Fruit fly (Drosophila melanogaster) whole organism, pupa: ENCODE results near the gene CG34253.

Source experiments
- CG12605 ChIP-seq: fragments of 200-800 bp; sonication (Bioruptor generic); IDR thresholded peaks from 2 replicates; pipeline ENCODE4 v1.3.6; 2022; ENCODE audit warnings: missing biosample characterization, missing genetic modification characterization
- CG13204 ChIP-seq: fragments of 200-800 bp; sonication (Bioruptor generic); optimal IDR thresholded peaks from 2 replicates; lab custom pipeline; 2018; ENCODE audit warnings: missing biosample characterization, mild to moderate bottlenecking, missing genetic modification characterization, moderate library complexity
- CG17806 ChIP-seq: fragments of 200-800 bp; sonication (Bioruptor generic); optimal IDR thresholded peaks from 2 replicates; lab custom pipeline; 2018; ENCODE audit warnings: missing biosample characterization, mild to moderate bottlenecking, missing genetic modification characterization, moderate library complexity
- CG32121 ChIP-seq: fragments of 200-800 bp; sonication (Bioruptor generic); IDR thresholded peaks from 2 replicates; pipeline ENCODE4 v1.3.6; 2022; ENCODE audit warnings: missing biosample characterization, missing genetic modification characterization
- CG34367 ChIP-seq: fragments of 200-800 bp; sonication (Bioruptor generic); optimal IDR thresholded peaks from 2 replicates; lab custom pipeline; 2018; ENCODE audit warnings: missing biosample characterization, mild to moderate bottlenecking, missing genetic modification characterization
- CG4496 ChIP-seq: fragments of 200-800 bp; sonication (Bioruptor generic); IDR thresholded peaks from 3 replicates; pipeline ENCODE4 v1.3.6; 2022; ENCODE audit warnings: missing biosample characterization, missing genetic modification characterization
- EcR ChIP-seq: fragments of 200-800 bp; sonication (Bioruptor generic); optimal IDR thresholded peaks from 3 replicates; lab custom pipeline; 2019; ENCODE audit warnings: missing biosample characterization, missing genetic modification characterization, mild to moderate bottlenecking, moderate library complexity, missing genetic modification reagents
- Ets98B ChIP-seq: fragments of 200-800 bp; sonication (Bioruptor generic); IDR thresholded peaks from 2 replicates; pipeline ENCODE4 v1.3.6; 2022; ENCODE audit warnings: missing biosample characterization, missing genetic modification characterization
- Pif1A ChIP-seq: fragments of 200-800 bp; sonication (Bioruptor generic); optimal IDR thresholded peaks from 3 replicates; lab custom pipeline; 2016; ENCODE audit warnings: missing biosample characterization, missing genetic modification characterization
- fd96Ca ChIP-seq: fragments of 200-800 bp; sonication (Bioruptor generic); IDR thresholded peaks from 3 replicates; pipeline ENCODE4 v1.3.6; 2022; ENCODE audit warnings: missing biosample characterization, missing genetic modification characterization
- rn ChIP-seq: fragments of 200-800 bp; sonication (Bioruptor generic); IDR thresholded peaks from 2 replicates; pipeline ENCODE4 v1.3.6; 2022; ENCODE audit warnings: missing biosample characterization, missing genetic modification characterization

DNA sequence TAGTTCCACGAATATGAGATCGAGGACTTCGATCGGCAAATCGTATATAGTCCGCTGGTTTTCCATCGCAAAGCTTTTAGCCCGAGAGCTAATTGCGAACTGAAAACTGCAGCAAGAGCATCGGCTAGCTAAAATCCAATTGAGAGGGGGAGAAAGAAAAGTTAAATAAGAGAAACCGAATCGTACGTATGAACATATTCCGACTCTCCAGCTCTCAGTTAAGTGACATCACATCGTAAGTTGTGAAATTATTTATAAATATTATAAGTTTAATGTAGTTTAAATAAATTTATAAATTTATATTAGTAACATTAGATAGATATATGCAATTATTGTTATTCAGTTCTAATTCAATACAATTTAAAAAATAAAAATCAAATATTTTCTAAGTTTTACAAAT, 17.1 kb downstream of the CG34253 start, which contains the start of gene CG44006:
- TF ChIP-seq EcR (GFP tag; lab: Kevin White, UChicago) (peak; percentile 68), CG12605 (GFP tag; lab: Robert Waterston, UW) (peak; percentile 16; the same call in 1 of the 2 replicates), CG34367 (tag; lab: Kevin White, UChicago) (no peak), fd96Ca (GFP tag; lab: Robert Waterston, UW) (no peak), Pif1A (GFP tag; lab: Kevin White, UChicago) (no peak), CG17806 (tag; lab: Kevin White, UChicago) (no peak), rn (GFP tag; lab: Robert Waterston, UW) (no peak), Ets98B (GFP tag; lab: Robert Waterston, UW) (no peak), CG32121 (GFP tag; lab: Robert Waterston, UW) (no peak), CG4496 (GFP tag; lab: Robert Waterston, UW) (no peak; the same call in 2 of the 3 replicates), CG13204 (GFP tag; lab: Kevin White, UChicago) (no peak)
